Fruit fly (Drosophila melanogaster) Kc167 (cell line): ENCODE data around the gene CG42590.

Experiments used
- Myc ChIP-seq: fragments of >200 bp; optimal IDR thresholded peaks from 2 replicates; lab custom pipeline; 2017; ENCODE audit warnings: missing external identifiers
- ttk ChIP-seq: sonication (Bioruptor generic); optimal IDR thresholded peaks from 2 replicates; lab custom pipeline; 2017; ENCODE audit warnings: missing external identifiers

dm6 chr3L:8091650-8092068 lies 22.6 kb upstream of the CG42590 start, which contains the start of gene CG7565:
- no peak for TF ChIP-seq ttk (lab: Kevin White, UChicago)
- no peak for TF ChIP-seq Myc (lab: Kevin White, UChicago)
